Worm (Caenorhabditis elegans) whole organism, early embryonic: ENCODE results near the gene adt-3.

Source experiments
- B0310.2 ChIP-seq: sonication (generic microtip); optimal IDR thresholded peaks from 2 replicates; lab custom pipeline; 2016; ENCODE audit warnings: mild to moderate bottlenecking, missing genetic modification characterization, missing compliant biosample characterization
- F13C5.2 ChIP-seq: sonication (generic microtip); optimal IDR thresholded peaks from 2 replicates; lab custom pipeline; 2017; ENCODE audit warnings: mild to moderate bottlenecking, missing genetic modification characterization, inconsistent platforms, missing compliant biosample characterization
- aly-1 ChIP-seq: sonication (generic microtip); optimal IDR thresholded peaks from 2 replicates; lab custom pipeline; 2016; ENCODE audit warnings: missing genetic modification characterization, missing compliant biosample characterization
- ama-1 ChIP-seq: fragments of 150-350 bp; optimal IDR thresholded peaks from 2 replicates; lab custom pipeline; 2014
- ceh-13 ChIP-seq: fragments of 200-800 bp; sonication (Bioruptor generic); optimal IDR thresholded peaks from 2 replicates; lab custom pipeline; 2018; ENCODE audit warnings: mild to moderate bottlenecking, missing genetic modification characterization, missing compliant biosample characterization
- ceh-36 ChIP-seq: sonication (generic microtip); optimal IDR thresholded peaks from 2 replicates; lab custom pipeline; 2016; ENCODE audit warnings: missing genetic modification characterization, inconsistent platforms, missing compliant biosample characterization
- ets-7 ChIP-seq: sonication (generic microtip); optimal IDR thresholded peaks from 2 replicates; lab custom pipeline; 2016; ENCODE audit warnings: missing genotype, missing genetic modification characterization, missing compliant biosample characterization
- flt-1 ChIP-seq: fragments of 200-800 bp; sonication (Bioruptor generic); IDR thresholded peaks from 2 replicates; pipeline ENCODE4 v1.3.6; 2022; ENCODE audit warnings: missing genetic modification characterization, missing compliant biosample characterization
- hmbx-1 ChIP-seq: sonication (generic microtip); optimal IDR thresholded peaks from 2 replicates; lab custom pipeline; 2016; ENCODE audit warnings: mild to moderate bottlenecking, missing genetic modification characterization, missing compliant biosample characterization
- hmg-4 ChIP-seq: fragments of 200-800 bp; sonication (Bioruptor generic); optimal IDR thresholded peaks from 2 replicates; lab custom pipeline; 2018; ENCODE audit warnings: mild to moderate bottlenecking, missing genetic modification characterization, missing compliant biosample characterization
- hnd-1 ChIP-seq: sonication (generic microtip); optimal IDR thresholded peaks from 2 replicates; lab custom pipeline; 2016; ENCODE audit warnings: missing genetic modification characterization, missing compliant biosample characterization
- pes-1 ChIP-seq: fragments of 200-800 bp; sonication (Bioruptor generic); IDR thresholded peaks from 2 replicates; pipeline ENCODE4 v1.3.6; 2022; ENCODE audit warnings: missing genetic modification reagents, missing genetic modification characterization, missing compliant biosample characterization
- scrt-1 ChIP-seq: fragments of 200-800 bp; sonication (Bioruptor generic); IDR thresholded peaks from 2 replicates; pipeline ENCODE4 v1.3.6; 2022; ENCODE audit warnings: missing genetic modification characterization, missing compliant biosample characterization
- sea-1 ChIP-seq: fragments of 200-800 bp; sonication (Bioruptor generic); conservative IDR thresholded peaks from 2 replicates; pipeline ENCODE4 v1.3.6; 2022; ENCODE audit warnings: missing genetic modification characterization, missing compliant biosample characterization
- tbx-11 ChIP-seq: fragments of 200-800 bp; sonication (Bioruptor generic); IDR thresholded peaks from 2 replicates; pipeline ENCODE4 v1.3.6; 2022; ENCODE audit warnings: missing genetic modification characterization, missing compliant biosample characterization
- tbx-37 ChIP-seq: fragments of 200-800 bp; sonication (Bioruptor generic); conservative IDR thresholded peaks from 2 replicates; pipeline ENCODE4 v1.3.6; 2022; ENCODE audit warnings: missing genetic modification reagents, missing genetic modification characterization, missing compliant biosample characterization
- tra-4 ChIP-seq: sonication (generic microtip); optimal IDR thresholded peaks from 2 replicates; lab custom pipeline; 2017; ENCODE audit warnings: missing genetic modification characterization, missing compliant biosample characterization

Gene adt-3

DNA sequence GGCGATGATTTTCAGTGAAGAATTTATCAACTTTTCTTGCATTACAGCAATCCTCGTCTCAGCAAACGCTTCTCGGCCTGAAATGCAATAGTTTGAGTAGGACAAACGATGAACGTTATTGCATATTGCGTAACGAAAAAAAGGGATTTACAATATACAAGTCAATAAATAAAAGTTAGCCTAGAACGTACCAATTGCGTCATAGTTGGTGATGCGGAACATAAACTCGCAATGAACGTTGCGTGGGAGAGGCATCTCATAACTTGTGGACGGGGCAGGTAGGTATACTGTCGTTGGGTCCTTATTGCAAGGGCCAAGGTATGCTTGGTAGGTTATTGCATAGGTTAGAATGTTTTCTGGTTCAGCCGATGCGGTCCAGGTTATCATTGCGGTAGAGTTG, 39.3 kb downstream of the adt-3 start:
- no peak for TF ChIP-seq pes-1
- no peak for TF ChIP-seq aly-1 (tag; lab: Kevin White, UChicago)
- TF ChIP-seq ceh-13 (GFP tag; lab: Kevin White, UChicago), result no peak
- no peak for TF ChIP-seq sea-1 (GFP tag; lab: Robert Waterston, UW)
- TF ChIP-seq ets-7 (tag; lab: Kevin White, UChicago), result no peak

ce11 chrX:3973534-3973933, 42.1 kb downstream of the adt-3 start, which contains the start of gene C16B8.4:
TSS of gene C16B8.4 (minus strand) at chrX:3973634.
- no peak for TF ChIP-seq B0310.2 (tag; lab: Kevin White, UChicago)

DNA sequence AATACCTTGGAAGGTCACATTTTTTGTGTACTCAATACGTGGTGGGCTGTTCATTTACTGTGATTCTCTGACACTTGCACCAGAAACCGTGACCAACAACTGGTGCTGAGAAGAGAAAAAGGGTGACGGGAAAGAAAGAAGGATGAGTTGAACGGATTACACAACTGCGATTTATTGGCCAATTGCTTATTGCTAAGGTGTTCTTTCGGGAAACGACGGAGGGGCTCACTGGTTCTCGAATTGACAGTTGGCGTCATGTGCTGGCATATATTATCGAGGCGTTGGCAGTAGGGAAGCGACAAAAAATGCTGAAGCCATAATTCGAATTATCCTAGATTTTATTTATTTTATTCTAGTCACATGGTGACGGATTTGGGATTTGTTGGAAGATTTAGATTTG, 42.7 kb downstream of the adt-3 start:
- TF ChIP-seq aly-1 (tag; lab: Kevin White, UChicago), result no peak

DNA sequence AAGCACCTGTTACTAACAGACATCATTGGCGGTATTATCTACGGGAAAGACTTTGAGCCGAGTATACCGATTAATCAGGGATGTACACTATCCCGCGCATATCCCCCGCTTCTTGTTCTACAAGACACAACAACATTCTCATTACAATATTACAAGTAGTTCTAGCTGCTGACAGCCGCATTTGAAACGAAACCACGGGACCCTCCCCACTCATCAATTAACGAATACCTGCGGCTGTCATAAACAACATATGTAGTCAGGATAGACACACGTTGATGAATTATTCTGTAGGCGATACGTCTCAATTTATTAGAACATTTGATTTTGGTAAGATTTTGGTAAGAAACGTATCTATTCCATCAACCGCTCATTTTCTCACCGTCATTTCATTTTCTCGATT, 45.3 kb downstream of the adt-3 start:
- TF ChIP-seq tra-4, result no peak
- TF ChIP-seq ama-1 (lab: Kevin White, UChicago), result no peak
- no peak for TF ChIP-seq hmbx-1
- no peak for TF ChIP-seq hmg-4
- no peak for TF ChIP-seq hnd-1 (tag; lab: Kevin White, UChicago)

- TF ChIP-seq hnd-1 (tag; lab: Kevin White, UChicago) (no peak), flt-1 (no peak), hmg-4 (no peak), tra-4 (no peak), ama-1 (lab: Kevin White, UChicago) (no peak), tbx-37 (GFP tag; lab: Robert Waterston, UW) (no peak), aly-1 (tag; lab: Kevin White, UChicago) (no peak), scrt-1 (GFP tag; lab: Robert Waterston, UW) (no peak), F13C5.2 (no peak), sea-1 (GFP tag; lab: Robert Waterston, UW) (no peak), ceh-36 (tag; lab: Kevin White, UChicago) (no peak), pes-1 (no peak), hmbx-1 (no peak), ceh-13 (GFP tag; lab: Kevin White, UChicago) (no peak), tbx-11 (GFP tag; lab: Robert Waterston, UW) (no peak), ets-7 (tag; lab: Kevin White, UChicago) (no peak), B0310.2 (tag; lab: Kevin White, UChicago) (no peak)
Observed at ce11 chrX:3977271-3977670, 45.8 kb downstream of the adt-3 start.

- TF ChIP-seq tbx-11 (GFP tag; lab: Robert Waterston, UW) (no peak), pes-1 (no peak), ama-1 (lab: Kevin White, UChicago) (no peak), ceh-13 (GFP tag; lab: Kevin White, UChicago) (no peak), ceh-36 (tag; lab: Kevin White, UChicago) (no peak), hnd-1 (tag; lab: Kevin White, UChicago) (no peak), tra-4 (no peak), sea-1 (GFP tag; lab: Robert Waterston, UW) (no peak), flt-1 (no peak), F13C5.2 (no peak), tbx-37 (GFP tag; lab: Robert Waterston, UW) (no peak), hmbx-1 (no peak), hmg-4 (no peak), aly-1 (tag; lab: Kevin White, UChicago) (no peak), B0310.2 (tag; lab: Kevin White, UChicago) (no peak), ets-7 (tag; lab: Kevin White, UChicago) (no peak), scrt-1 (GFP tag; lab: Robert Waterston, UW) (no peak)
Observed at ce11 chrX:3979146-3979545, 47.7 kb downstream of the adt-3 start.

- TF ChIP-seq tbx-11 (GFP tag; lab: Robert Waterston, UW) (no peak), B0310.2 (tag; lab: Kevin White, UChicago) (no peak), ama-1 (lab: Kevin White, UChicago) (no peak), pes-1 (no peak), hnd-1 (tag; lab: Kevin White, UChicago) (no peak), aly-1 (tag; lab: Kevin White, UChicago) (no peak), ets-7 (tag; lab: Kevin White, UChicago) (no peak), flt-1 (no peak), hmbx-1 (no peak), F13C5.2 (no peak)
Observed at ce11 chrX:3982370-3982769, 50.9 kb downstream of the adt-3 start.
